Worm (Caenorhabditis elegans) whole organism, midembryonic: ENCODE measurements around the gene B0303.16.

Experiments used
- T22C8.4 ChIP-seq: fragments of 200-800 bp; sonication (Bioruptor generic); IDR thresholded peaks from 2 replicates; pipeline ENCODE4 v1.3.6; 2022; ENCODE audit warnings: missing genetic modification characterization, missing compliant biosample characterization
- cog-1 ChIP-seq: sonication (generic microtip); optimal IDR thresholded peaks from 2 replicates; lab custom pipeline; 2016; ENCODE audit warnings: missing genetic modification characterization, missing compliant biosample characterization
- flt-1 ChIP-seq: fragments of 200-800 bp; sonication (Bioruptor generic); IDR thresholded peaks from 2 replicates; pipeline ENCODE4 v1.3.6; 2022; ENCODE audit warnings: missing genetic modification characterization, missing compliant biosample characterization
- klf-2 ChIP-seq: fragments of 200-800 bp; sonication (Bioruptor generic); conservative IDR thresholded peaks from 2 replicates; pipeline ENCODE4 v1.3.6; 2022; ENCODE audit warnings: missing genetic modification reagents, missing genetic modification characterization, missing compliant biosample characterization
- med-1 ChIP-seq: sonication (generic microtip); optimal IDR thresholded peaks from 2 replicates; lab custom pipeline; 2017; ENCODE audit warnings: missing genetic modification characterization, mild to moderate bottlenecking, missing compliant biosample characterization, antibody characterized with exemption, missing genetic modification reagents; ENCODE audit not compliant: insufficient read depth
- ref-1 ChIP-seq: fragments of 200-800 bp; sonication (Bioruptor generic); conservative IDR thresholded peaks from 2 replicates; pipeline ENCODE4 v1.3.6; 2022; ENCODE audit warnings: missing genetic modification reagents, missing genetic modification characterization, missing compliant biosample characterization
- tab-1 ChIP-seq: fragments of 200-800 bp; sonication (Bioruptor generic); IDR thresholded peaks from 2 replicates; pipeline ENCODE4 v1.3.6; 2022; ENCODE audit warnings: missing genetic modification characterization, missing compliant biosample characterization
- ztf-23 ChIP-seq: fragments of 200-800 bp; sonication (Bioruptor generic); IDR thresholded peaks from 2 replicates; pipeline ENCODE4 v1.3.6; 2022; ENCODE audit warnings: missing genetic modification reagents, missing genetic modification characterization, missing compliant biosample characterization
- ztf-29 ChIP-seq: fragments of 200-800 bp; sonication (Bioruptor generic); IDR thresholded peaks from 2 replicates; pipeline ENCODE4 v1.3.6; 2022; ENCODE audit warnings: missing genetic modification reagents, missing genetic modification characterization, missing compliant biosample characterization

B0303.16 gene

DNA sequence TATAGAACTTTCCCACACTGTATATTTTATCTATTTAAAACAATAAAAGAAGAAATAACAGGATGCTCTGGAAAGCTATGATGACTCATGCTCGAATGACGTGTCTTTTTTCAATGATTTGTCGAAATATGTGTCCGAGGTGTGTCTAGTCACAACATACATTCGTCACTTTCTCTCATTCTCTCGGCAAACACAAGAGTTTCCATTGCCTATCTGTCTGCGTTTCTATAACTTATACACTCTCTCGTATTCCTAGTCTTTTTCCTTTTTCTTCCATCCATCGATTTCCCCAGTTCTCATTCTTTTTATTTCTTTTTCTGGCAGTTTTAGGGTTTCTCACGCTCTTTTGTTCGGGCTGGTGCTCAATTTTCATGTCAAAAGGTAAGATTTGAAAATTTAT lies 8.2 kb upstream of the B0303.16 start:
- no peak for TF ChIP-seq klf-2 (GFP tag; lab: Robert Waterston, UW)
- no peak for TF ChIP-seq ztf-23 (GFP tag; lab: Robert Waterston, UW)
- TF ChIP-seq flt-1 (GFP tag; lab: Robert Waterston, UW), result no peak
- no peak for TF ChIP-seq cog-1 (tag; lab: Kevin White, UChicago)
- no peak for TF ChIP-seq med-1
- no peak for TF ChIP-seq T22C8.4 (GFP tag; lab: Robert Waterston, UW)
- no peak for TF ChIP-seq ref-1 (GFP tag; lab: Robert Waterston, UW)
- no peak for TF ChIP-seq ztf-29 (GFP tag; lab: Robert Waterston, UW)
- TF ChIP-seq tab-1 (GFP tag; lab: Robert Waterston, UW), result no peak

DNA sequence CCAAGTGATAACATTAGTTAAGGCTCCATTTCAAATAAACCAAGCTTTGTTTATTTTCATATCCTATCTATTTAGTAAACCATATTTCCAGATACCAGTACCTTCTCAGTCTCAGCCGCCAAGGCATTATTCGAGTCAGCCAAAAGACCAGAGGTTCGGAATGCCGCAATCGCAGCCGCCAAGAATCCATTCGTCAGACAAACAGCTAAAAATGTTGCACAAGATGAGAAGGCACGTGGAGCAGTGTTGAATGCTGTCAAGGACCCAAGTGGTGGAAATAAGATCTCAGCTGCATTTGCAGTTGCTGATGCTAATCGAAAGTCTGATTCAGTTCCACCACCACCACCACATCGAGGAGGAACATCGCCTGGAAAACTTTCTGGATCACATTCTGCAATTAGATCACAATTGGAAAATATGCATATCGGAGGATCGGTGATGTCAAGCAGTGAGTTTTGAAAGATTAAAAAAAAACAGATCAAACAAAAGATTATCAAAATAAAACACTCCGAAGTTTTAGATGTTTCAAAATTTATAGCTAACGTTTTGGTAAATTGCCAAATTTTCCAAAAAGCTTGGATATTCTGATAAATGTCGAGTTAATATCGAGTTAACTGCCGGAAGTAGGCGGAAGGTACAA lies 7.5 kb upstream of the B0303.16 start:
- TF ChIP-seq klf-2 (GFP tag; lab: Robert Waterston, UW) (no peak), cog-1 (tag; lab: Kevin White, UChicago) (no peak), ref-1 (GFP tag; lab: Robert Waterston, UW) (no peak), flt-1 (GFP tag; lab: Robert Waterston, UW) (no peak), ztf-23 (GFP tag; lab: Robert Waterston, UW) (no peak)

DNA sequence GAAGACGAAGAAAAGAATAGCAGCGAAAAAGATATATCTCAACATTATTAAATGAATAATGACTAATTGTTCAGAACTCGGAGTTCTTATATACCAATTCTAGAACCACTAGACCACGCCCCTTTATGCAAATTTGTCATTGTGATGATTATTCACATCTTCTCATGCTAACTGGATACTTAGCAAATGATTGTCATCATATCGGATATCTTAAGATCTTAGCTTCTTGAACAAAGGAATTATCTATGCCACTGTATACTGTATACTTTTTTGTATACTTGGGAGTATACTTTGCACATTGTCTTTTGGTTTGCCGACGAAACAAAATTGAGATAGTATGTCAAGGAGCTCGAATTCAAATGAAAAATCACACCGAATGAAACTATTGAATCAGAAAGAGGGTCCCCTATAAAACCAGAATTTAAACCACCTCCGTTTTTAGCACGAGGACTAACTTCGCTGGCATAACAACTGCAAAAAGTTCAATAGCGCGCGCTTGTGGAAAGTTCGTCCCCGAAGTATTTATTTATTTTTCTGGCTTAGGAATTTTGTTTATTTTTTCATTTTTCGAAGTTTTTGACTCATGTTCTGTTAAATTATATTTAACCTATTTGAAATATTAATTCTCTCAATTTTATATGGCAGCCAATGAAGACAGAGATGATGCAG lies 4.4 kb upstream of the B0303.16 start, which contains the start of the genes sdz-1 and vps-33.1:
TSS of gene sdz-1 (minus strand) at position 51 of the 669 bp plus-strand sequence.
TSS of gene vps-33.1 (plus strand) at position 639 of the 669 bp plus-strand sequence.
- TF ChIP-seq tab-1 (GFP tag; lab: Robert Waterston, UW), result no peak
- TF ChIP-seq ztf-29 (GFP tag; lab: Robert Waterston, UW), result no peak
- no peak for TF ChIP-seq ztf-23 (GFP tag; lab: Robert Waterston, UW)
- no peak for TF ChIP-seq T22C8.4 (GFP tag; lab: Robert Waterston, UW)
- TF ChIP-seq ref-1 (GFP tag; lab: Robert Waterston, UW), result no peak
- no peak for TF ChIP-seq cog-1 (tag; lab: Kevin White, UChicago)
- TF ChIP-seq flt-1 (GFP tag; lab: Robert Waterston, UW), result no peak
- TF ChIP-seq med-1, result no peak
- TF ChIP-seq klf-2 (GFP tag; lab: Robert Waterston, UW), result no peak

DNA sequence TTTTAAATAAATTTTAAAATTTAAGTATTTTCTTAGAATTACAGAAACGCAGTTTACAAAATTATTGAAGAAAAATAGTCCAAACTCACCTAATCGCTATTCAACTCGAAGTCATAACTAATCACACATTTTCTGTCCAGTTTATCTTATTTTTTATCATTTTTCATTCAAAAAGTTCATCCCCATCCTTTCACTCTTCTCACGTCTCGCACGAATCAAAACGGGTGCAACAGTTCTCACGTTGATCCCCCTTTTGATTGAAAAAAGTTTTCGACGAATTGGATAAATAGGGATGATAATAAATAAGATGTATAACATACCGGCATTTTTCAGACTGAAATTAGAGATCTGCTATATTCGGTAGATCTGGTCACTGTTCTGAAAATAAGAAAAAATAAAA lies 4.9 kb downstream of the B0303.16 start:
- TF ChIP-seq ztf-29 (GFP tag; lab: Robert Waterston, UW), result no peak
- no peak for TF ChIP-seq flt-1 (GFP tag; lab: Robert Waterston, UW)

DNA sequence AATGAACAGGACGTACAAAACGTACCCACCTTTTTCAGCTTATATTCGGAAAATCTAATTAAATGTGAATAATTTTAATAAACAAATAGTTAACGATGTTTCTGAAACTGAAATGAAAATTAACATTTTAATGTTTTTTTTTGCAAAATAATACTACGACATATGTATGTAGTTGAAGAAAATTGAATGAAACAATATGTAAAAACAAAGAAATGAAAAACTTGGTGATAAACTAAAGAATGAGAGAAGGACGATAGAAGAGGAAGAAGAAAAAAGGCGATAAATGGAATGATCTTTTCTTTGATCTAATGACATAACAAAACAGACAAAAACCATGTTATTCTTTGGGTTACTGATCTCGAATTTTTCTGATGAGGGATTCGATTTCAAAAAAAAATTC lies 5.4 kb downstream of the B0303.16 start, which contains the start of gene B0303.11:
TSS of gene B0303.11 (minus strand) at position 101 of the 400 bp plus-strand sequence.
- no peak for TF ChIP-seq klf-2 (GFP tag; lab: Robert Waterston, UW)
- TF ChIP-seq cog-1 (tag; lab: Kevin White, UChicago), result no peak
- no peak for TF ChIP-seq tab-1 (GFP tag; lab: Robert Waterston, UW)
- no peak for TF ChIP-seq T22C8.4 (GFP tag; lab: Robert Waterston, UW)
- no peak for TF ChIP-seq ztf-23 (GFP tag; lab: Robert Waterston, UW)
- TF ChIP-seq flt-1 (GFP tag; lab: Robert Waterston, UW), result no peak
- no peak for TF ChIP-seq ztf-29 (GFP tag; lab: Robert Waterston, UW)
- TF ChIP-seq med-1, result no peak
- TF ChIP-seq ref-1 (GFP tag; lab: Robert Waterston, UW), result no peak

DNA sequence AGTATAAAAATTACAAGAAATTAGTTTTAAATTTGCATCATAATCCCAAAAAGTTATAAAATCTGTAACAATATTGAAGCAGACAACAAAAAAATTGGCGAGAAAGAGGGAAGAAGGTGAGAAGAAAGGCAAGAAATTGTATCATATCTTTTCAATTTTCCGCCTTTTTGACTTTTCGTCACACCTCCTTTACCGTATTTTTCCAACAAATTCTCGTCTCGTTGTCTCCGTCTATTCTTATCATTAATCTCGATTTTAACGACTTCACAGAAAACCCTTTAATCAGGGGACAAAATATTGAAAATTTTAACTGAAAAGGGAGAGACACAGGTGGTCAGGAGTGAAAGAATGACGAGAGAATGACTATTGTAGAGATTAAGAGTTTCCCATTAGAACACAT lies 8.1 kb downstream of the B0303.16 start:
- TF ChIP-seq klf-2 (GFP tag; lab: Robert Waterston, UW) (no peak), med-1 (no peak), ztf-23 (GFP tag; lab: Robert Waterston, UW) (no peak), cog-1 (tag; lab: Kevin White, UChicago) (no peak), T22C8.4 (GFP tag; lab: Robert Waterston, UW) (no peak), tab-1 (GFP tag; lab: Robert Waterston, UW) (no peak), ztf-29 (GFP tag; lab: Robert Waterston, UW) (no peak), flt-1 (GFP tag; lab: Robert Waterston, UW) (no peak), ref-1 (GFP tag; lab: Robert Waterston, UW) (no peak)

DNA sequence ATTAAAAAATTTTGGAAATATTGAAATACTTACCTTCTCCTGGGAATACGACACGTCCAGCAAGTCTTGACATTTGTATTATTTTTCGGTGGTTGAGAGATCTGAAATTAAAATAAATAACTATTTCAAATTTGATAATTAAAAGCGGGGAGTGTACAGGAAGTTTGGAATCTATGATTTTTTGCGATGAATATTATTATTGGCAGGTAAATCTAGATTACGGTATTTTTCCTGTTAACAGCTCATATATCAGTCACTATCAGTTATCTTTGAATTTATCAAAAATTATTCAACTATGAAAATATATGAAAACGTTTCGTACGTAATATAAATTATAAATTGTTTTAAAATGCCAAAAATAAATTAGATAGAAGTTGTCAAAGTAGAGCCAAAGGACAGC lies 11.2 kb downstream of the B0303.16 start, which contains the start of gene B0303.14:
TSS of gene B0303.14 (minus strand) at position 101 of the 400 bp plus-strand sequence.
- TF ChIP-seq cog-1 (tag; lab: Kevin White, UChicago) (no peak), ztf-29 (GFP tag; lab: Robert Waterston, UW) (no peak), ztf-23 (GFP tag; lab: Robert Waterston, UW) (no peak)

DNA sequence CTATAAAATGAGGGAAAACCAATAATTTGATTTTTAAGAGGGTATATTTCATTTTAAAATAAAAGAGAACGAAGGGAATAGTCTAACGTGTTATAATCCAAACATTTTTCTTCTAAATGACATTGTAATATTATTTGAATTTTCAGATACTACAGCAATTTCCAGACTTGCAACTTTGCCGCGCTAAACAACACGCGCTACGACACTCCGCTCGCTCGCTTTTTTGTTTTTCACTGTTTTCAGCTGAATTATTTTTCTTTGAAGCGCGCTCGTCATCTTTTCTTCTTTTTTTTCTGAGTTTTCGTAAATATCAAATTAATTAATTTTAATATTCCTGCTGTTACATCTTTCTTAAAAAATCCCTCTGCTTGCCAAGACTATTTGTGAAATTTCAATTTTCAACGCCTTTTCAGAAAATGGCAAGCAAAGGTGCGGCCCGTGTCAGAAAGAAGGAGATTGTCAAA lies 12.4 kb downstream of the B0303.16 start, which contains the start of gene mrpl-11:
TSS of gene mrpl-11 (plus strand) at position 414 of the 464 bp plus-strand sequence.
- TF ChIP-seq med-1, result no peak

DNA sequence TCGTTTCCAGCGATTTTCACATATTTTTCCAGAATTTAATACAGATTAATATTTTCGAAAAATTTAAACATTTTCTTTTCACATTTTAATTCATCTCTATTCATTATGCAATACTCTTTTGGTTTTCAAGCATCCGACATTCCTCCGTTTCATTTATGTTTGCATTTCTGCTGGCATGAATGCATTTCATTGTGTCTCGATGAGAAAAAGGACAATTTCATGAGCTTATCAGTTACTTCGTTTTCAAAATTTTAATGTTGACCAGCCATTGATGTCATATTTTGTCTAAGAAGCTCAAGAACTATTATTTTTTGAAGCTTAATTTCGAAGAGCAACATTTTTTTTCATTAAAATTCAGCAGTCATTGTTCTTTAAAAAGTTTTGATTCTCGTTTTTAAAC lies 13.7 kb downstream of the B0303.16 start:
- TF ChIP-seq ztf-23 (GFP tag; lab: Robert Waterston, UW) (no peak), T22C8.4 (GFP tag; lab: Robert Waterston, UW) (no peak), tab-1 (GFP tag; lab: Robert Waterston, UW) (no peak), klf-2 (GFP tag; lab: Robert Waterston, UW) (no peak), ztf-29 (GFP tag; lab: Robert Waterston, UW) (no peak), ref-1 (GFP tag; lab: Robert Waterston, UW) (no peak), cog-1 (tag; lab: Kevin White, UChicago) (no peak)
